Fruit fly (Drosophila melanogaster) whole organism, embryonic: ENCODE measurements around the gene Prat2.

Experiments used
- Ada2b ChIP-seq: fragments of 200-800 bp; sonication (Bioruptor generic); IDR thresholded peaks from 2 replicates; pipeline ENCODE4 v1.3.6; 2022; ENCODE audit warnings: missing biosample characterization, missing genetic modification characterization
- Adf1 ChIP-seq: fragments of 200-800 bp; sonication (Bioruptor generic); IDR thresholded peaks from 2 replicates; pipeline ENCODE4 v1.3.6; 2022; ENCODE audit warnings: missing biosample characterization, missing genetic modification characterization
- B-H2 ChIP-seq: fragments of 200-800 bp; sonication (Bioruptor generic); optimal IDR thresholded peaks from 2 replicates; lab custom pipeline; 2018; ENCODE audit warnings: missing biosample characterization, mild to moderate bottlenecking, missing genetic modification characterization
- C15 ChIP-seq: fragments of 200-800 bp; sonication (Bioruptor generic); IDR thresholded peaks from 3 replicates; pipeline ENCODE4 v1.3.6; 2022; ENCODE audit warnings: missing biosample characterization, missing genetic modification characterization
- CG11560 ChIP-seq: fragments of 200-800 bp; sonication (Bioruptor generic); IDR thresholded peaks from 3 replicates; pipeline ENCODE4 v1.3.6; 2022; ENCODE audit warnings: missing biosample characterization, missing genetic modification characterization
- CG12071 ChIP-seq: fragments of 200-800 bp; sonication (Bioruptor generic); optimal IDR thresholded peaks from 3 replicates; lab custom pipeline; 2018; ENCODE audit warnings: missing biosample characterization, mild to moderate bottlenecking, missing genetic modification characterization
- CG12391 ChIP-seq: fragments of 200-800 bp; sonication (Bioruptor generic); optimal IDR thresholded peaks from 3 replicates; lab custom pipeline; 2018; ENCODE audit warnings: missing biosample characterization, mild to moderate bottlenecking, missing genetic modification characterization, moderate library complexity
- CG12942 ChIP-seq: fragments of 200-800 bp; sonication (Bioruptor generic); optimal IDR thresholded peaks from 3 replicates; lab custom pipeline; 2016; ENCODE audit warnings: missing biosample characterization, missing genetic modification characterization
- CG14050 ChIP-seq: fragments of 200-800 bp; sonication (Bioruptor generic); IDR thresholded peaks from 3 replicates; pipeline ENCODE4 v1.3.6; 2022; ENCODE audit warnings: missing biosample characterization, missing genetic modification characterization
- CG17328 ChIP-seq: fragments of 200-800 bp; sonication (Bioruptor generic); IDR thresholded peaks from 2 replicates; pipeline ENCODE4 v1.3.6; 2022; ENCODE audit warnings: missing biosample characterization, missing genetic modification characterization
- CG17359 ChIP-seq: fragments of 200-800 bp; sonication (Bioruptor generic); optimal IDR thresholded peaks from 3 replicates; lab custom pipeline; 2018; ENCODE audit warnings: missing biosample characterization, mild to moderate bottlenecking, missing genetic modification characterization, moderate library complexity
- CG18764 ChIP-seq: fragments of 200-800 bp; sonication (Bioruptor generic); optimal IDR thresholded peaks from 3 replicates; lab custom pipeline; 2016; ENCODE audit warnings: missing biosample characterization, missing genetic modification characterization
- CG2199 ChIP-seq: fragments of 200-800 bp; sonication (Bioruptor generic); IDR thresholded peaks from 3 replicates; pipeline ENCODE4 v1.3.6; 2022; ENCODE audit warnings: missing biosample characterization, missing genetic modification characterization
- CG3995 ChIP-seq: fragments of 200-800 bp; sonication (Bioruptor generic); optimal IDR thresholded peaks from 3 replicates; lab custom pipeline; 2016; ENCODE audit warnings: missing biosample characterization, missing genetic modification characterization
- CG42726 ChIP-seq: fragments of 200-800 bp; sonication (Bioruptor generic); IDR thresholded peaks from 2 replicates; pipeline ENCODE4 v1.3.6; 2022; ENCODE audit warnings: missing biosample characterization, missing genetic modification characterization; ENCODE audit not compliant: partially characterized antibody
- CG9876 ChIP-seq: fragments of 200-800 bp; sonication (Bioruptor generic); optimal IDR thresholded peaks from 2 replicates; lab custom pipeline; 2016; ENCODE audit warnings: missing biosample characterization, missing genetic modification characterization
- Dek ChIP-seq: fragments of 200-800 bp; sonication (Bioruptor generic); optimal IDR thresholded peaks from 3 replicates; lab custom pipeline; 2019; ENCODE audit warnings: missing biosample characterization, mild to moderate bottlenecking, missing genetic modification characterization, moderate library complexity
- Doc2 ChIP-seq: fragments of 200-800 bp; sonication (Bioruptor generic); IDR thresholded peaks from 2 replicates; pipeline ENCODE4 v1.3.6; 2022; ENCODE audit warnings: missing biosample characterization, missing genetic modification characterization
- Doc3 ChIP-seq: fragments of 200-800 bp; sonication (Bioruptor generic); IDR thresholded peaks from 3 replicates; pipeline ENCODE4 v1.3.6; 2022; ENCODE audit warnings: missing biosample characterization, missing genetic modification characterization; ENCODE audit not compliant: partially characterized antibody
- H15 ChIP-seq: fragments of 200-800 bp; sonication (Bioruptor generic); IDR thresholded peaks from 3 replicates; pipeline ENCODE4 v1.3.6; 2022; ENCODE audit warnings: missing biosample characterization, missing genetic modification characterization
- H2.0 ChIP-seq: fragments of 200-800 bp; sonication (Bioruptor generic); IDR thresholded peaks from 2 replicates; pipeline ENCODE4 v1.3.6; 2022; ENCODE audit warnings: missing biosample characterization, missing genetic modification characterization
- HHEX ChIP-seq: fragments of 200-800 bp; sonication (Bioruptor generic); optimal IDR thresholded peaks from 3 replicates; lab custom pipeline; 2017; ENCODE audit warnings: missing biosample characterization, mild to moderate bottlenecking, missing genetic modification characterization, missing genetic modification reagents
- HmgD ChIP-seq: fragments of 200-800 bp; sonication (Bioruptor generic); optimal IDR thresholded peaks from 3 replicates; lab custom pipeline; 2016; ENCODE audit warnings: missing biosample characterization, missing genetic modification characterization
- MESR4 ChIP-seq: fragments of 200-800 bp; sonication (Bioruptor generic); optimal IDR thresholded peaks from 2 replicates; lab custom pipeline; 2018; ENCODE audit warnings: missing biosample characterization, mild to moderate bottlenecking, missing genetic modification characterization, moderate library complexity
- Mrtf ChIP-seq: fragments of 200-800 bp; sonication (Bioruptor generic); IDR thresholded peaks from 3 replicates; pipeline ENCODE4 v1.3.6; 2022; ENCODE audit warnings: missing biosample characterization, missing genetic modification characterization
- NFAT ChIP-seq: fragments of 200-800 bp; sonication (Bioruptor generic); IDR thresholded peaks from 2 replicates; pipeline ENCODE4 v1.3.6; 2022; ENCODE audit warnings: missing biosample characterization, missing genetic modification characterization
- Oaz ChIP-seq: fragments of 200-800 bp; sonication (Bioruptor generic); IDR thresholded peaks from 2 replicates; pipeline ENCODE4 v1.3.6; 2022; ENCODE audit warnings: missing biosample characterization, missing genetic modification characterization
- Spps ChIP-seq: fragments of 200-800 bp; sonication (Bioruptor generic); optimal IDR thresholded peaks from 2 replicates; lab custom pipeline; 2018; ENCODE audit warnings: missing biosample characterization, mild to moderate bottlenecking, missing genetic modification characterization
- Taf1 ChIP-seq: fragments of 200-800 bp; sonication (Bioruptor generic); IDR thresholded peaks from 2 replicates; pipeline ENCODE4 v1.3.6; 2022; ENCODE audit warnings: missing biosample characterization, missing genetic modification characterization
- Trl ChIP-seq, 3 experiments: fragments of >200 bp in 2 of 3; fragments of 200-800 bp in 1 of 3; sonication (Bioruptor generic) in 1 of 3; optimal IDR thresholded peaks; 2 replicates in 1 of 3; 3 replicates in 2 of 3; lab custom pipeline; 2016 to 2017; ENCODE audit warnings: missing biosample characterization in 1 of 3, missing genetic modification characterization in 1 of 3
- ap ChIP-seq: fragments of 200-800 bp; sonication (Bioruptor generic); IDR thresholded peaks from 2 replicates; pipeline ENCODE4 v1.3.6; 2022; ENCODE audit warnings: missing biosample characterization, missing genetic modification characterization
- az2 ChIP-seq: fragments of 200-800 bp; sonication (Bioruptor generic); optimal IDR thresholded peaks from 3 replicates; lab custom pipeline; 2016; ENCODE audit warnings: missing biosample characterization, missing genetic modification characterization
- caup ChIP-seq: fragments of 200-800 bp; sonication (Bioruptor generic); optimal IDR thresholded peaks from 3 replicates; lab custom pipeline; 2017; ENCODE audit warnings: missing biosample characterization, mild to moderate bottlenecking, missing genetic modification characterization, moderate library complexity; ENCODE audit not compliant: severe bottlenecking
- chm ChIP-seq: fragments of 200-800 bp; sonication (Bioruptor generic); IDR thresholded peaks from 2 replicates; pipeline ENCODE4 v1.3.6; 2022; ENCODE audit warnings: missing biosample characterization, missing genetic modification characterization
- chn ChIP-seq: fragments of 200-800 bp; sonication (Bioruptor generic); optimal IDR thresholded peaks from 2 replicates; lab custom pipeline; 2016; ENCODE audit warnings: missing biosample characterization, missing genetic modification characterization
- eve ChIP-seq, 2 experiments: fragments of >200 bp; optimal IDR thresholded peaks; 2 replicates each; lab custom pipeline; 2017; ENCODE audit warnings: missing biosample characterization in 2 of 2, missing genetic modification characterization in 2 of 2
- fd102C ChIP-seq: fragments of 200-800 bp; sonication (Bioruptor generic); optimal IDR thresholded peaks from 2 replicates; lab custom pipeline; 2018; ENCODE audit warnings: missing biosample characterization, mild to moderate bottlenecking, missing genetic modification characterization, moderate library complexity
- fd96Cb ChIP-seq: fragments of 200-800 bp; sonication (Bioruptor generic); optimal IDR thresholded peaks from 2 replicates; lab custom pipeline; 2018; ENCODE audit warnings: missing biosample characterization, mild to moderate bottlenecking, missing genetic modification characterization, moderate library complexity
- ftz-f1 ChIP-seq: fragments of 200-800 bp; sonication (Bioruptor generic); optimal IDR thresholded peaks from 2 replicates; lab custom pipeline; 2016; ENCODE audit warnings: missing biosample characterization, missing genetic modification characterization
- gce ChIP-seq: fragments of 200-800 bp; sonication (Bioruptor generic); IDR thresholded peaks from 3 replicates; pipeline ENCODE4 v1.3.6; 2022; ENCODE audit warnings: missing biosample characterization, missing genetic modification characterization
- hb ChIP-seq: fragments of 200-800 bp; sonication (Bioruptor generic); IDR thresholded peaks from 3 replicates; pipeline ENCODE4 v1.3.6; 2022; ENCODE audit warnings: missing biosample characterization, missing genetic modification characterization; ENCODE audit not compliant: partially characterized antibody
- insv ChIP-seq, 2 experiments: fragments of 200-800 bp; sonication (Bioruptor generic); optimal IDR thresholded peaks; 3 replicates each; lab custom pipeline; 2016 to 2018; ENCODE audit warnings: missing biosample characterization in 2 of 2, missing genetic modification characterization in 2 of 2
- kah ChIP-seq: fragments of 200-800 bp; sonication (Bioruptor generic); optimal IDR thresholded peaks from 2 replicates; lab custom pipeline; 2018; ENCODE audit warnings: missing biosample characterization, mild to moderate bottlenecking, missing genetic modification characterization
- kni ChIP-seq: fragments of 200-800 bp; sonication (Bioruptor generic); optimal IDR thresholded peaks from 3 replicates; lab custom pipeline; 2017; ENCODE audit warnings: mild to moderate bottlenecking, missing biosample characterization, missing genetic modification reagents, missing genetic modification characterization
- nom ChIP-seq: fragments of 200-800 bp; sonication (Bioruptor generic); optimal IDR thresholded peaks from 2 replicates; lab custom pipeline; 2017; ENCODE audit warnings: missing biosample characterization, missing genetic modification characterization, mild to moderate bottlenecking, moderate library complexity, missing genetic modification reagents
- pfk ChIP-seq: fragments of 200-800 bp; sonication (Bioruptor generic); optimal IDR thresholded peaks from 2 replicates; lab custom pipeline; 2018; ENCODE audit warnings: missing biosample characterization, mild to moderate bottlenecking, missing genetic modification characterization, moderate library complexity
- phol ChIP-seq: fragments of 200-800 bp; sonication (Bioruptor generic); optimal IDR thresholded peaks from 3 replicates; lab custom pipeline; 2018; ENCODE audit warnings: missing biosample characterization, mild to moderate bottlenecking, missing genetic modification characterization, moderate library complexity
- run ChIP-seq: fragments of 200-800 bp; sonication (Bioruptor generic); optimal IDR thresholded peaks from 3 replicates; lab custom pipeline; 2018; ENCODE audit warnings: missing biosample characterization, mild to moderate bottlenecking, missing genetic modification characterization
- scrt ChIP-seq: fragments of 200-800 bp; sonication (Bioruptor generic); optimal IDR thresholded peaks from 2 replicates; lab custom pipeline; 2018; ENCODE audit warnings: missing biosample characterization, mild to moderate bottlenecking, missing genetic modification characterization, moderate library complexity
- stc ChIP-seq: fragments of 200-800 bp; sonication (Bioruptor generic); IDR thresholded peaks from 2 replicates; pipeline ENCODE4 v1.3.6; 2022; ENCODE audit warnings: missing biosample characterization, missing genetic modification characterization
- tgo ChIP-seq: fragments of 200-800 bp; sonication (Bioruptor generic); IDR thresholded peaks from 3 replicates; pipeline ENCODE4 v1.3.6; 2022; ENCODE audit warnings: missing biosample characterization, missing genetic modification characterization
- zfh1 ChIP-seq: fragments of 200-800 bp; sonication (Bioruptor generic); IDR thresholded peaks from 3 replicates; pipeline ENCODE4 v1.3.6; 2022; ENCODE audit warnings: missing biosample characterization, missing genetic modification characterization

Prat2 gene

dm6 chr3L:6943948-6944319 lies 29.3 kb upstream of the Prat2 start (continued):
- no peak for TF ChIP-seq nom (GFP tag; lab: Kevin White, UChicago)
- TF ChIP-seq CG18764: no peak
- no peak for TF ChIP-seq phol (tag; lab: Kevin White, UChicago)
- TF ChIP-seq ap (GFP tag; lab: Robert Waterston, UW): no peak
- TF ChIP-seq Doc3 (GFP tag; lab: Robert Waterston, UW): no peak
- TF ChIP-seq pfk (GFP tag; lab: Kevin White, UChicago): no peak
- no peak for TF ChIP-seq Taf1
- TF ChIP-seq B-H2: no peak
- no peak for TF ChIP-seq HmgD (GFP tag; lab: Kevin White, UChicago)
- TF ChIP-seq fd102C (GFP tag; lab: Kevin White, UChicago): no peak
- TF ChIP-seq scrt (GFP tag; lab: Kevin White, UChicago): no peak
- TF ChIP-seq Adf1: no peak
- no peak for TF ChIP-seq H2.0 (GFP tag; lab: Robert Waterston, UW)
- TF ChIP-seq tgo (GFP tag; lab: Robert Waterston, UW): no peak
- TF ChIP-seq az2: no peak
- no peak for TF ChIP-seq Mrtf (GFP tag; lab: Robert Waterston, UW)
- TF ChIP-seq hb: no peak
- TF ChIP-seq CG9876 (GFP tag; lab: Kevin White, UChicago): no peak
- TF ChIP-seq H15 (GFP tag; lab: Robert Waterston, UW): no peak
- TF ChIP-seq CG11560: no peak
- no peak for TF ChIP-seq C15 (GFP tag; lab: Robert Waterston, UW)
- TF ChIP-seq zfh1: no peak
- no peak for TF ChIP-seq CG17359
- TF ChIP-seq chm: no peak
- no peak for TF ChIP-seq CG3995 (GFP tag; lab: Kevin White, UChicago)
- TF ChIP-seq Spps (tag; lab: Kevin White, UChicago): no peak
- no peak for TF ChIP-seq MESR4 (GFP tag; lab: Kevin White, UChicago)
- no peak for TF ChIP-seq Ada2b
- peak in 1 of 2 experiments; percentile 27 for TF ChIP-seq eve (GFP tag; optimal IDR thresholded peaks at IDR 0.05; lab: Kevin White, UChicago)
- peak; percentile 9 for TF ChIP-seq CG12391 (tag; lab: Kevin White, UChicago)
- TF ChIP-seq Oaz (GFP tag; lab: Robert Waterston, UW): no peak
- TF ChIP-seq CG12942 (GFP tag; lab: Kevin White, UChicago): no peak
- TF ChIP-seq run (tag; lab: Kevin White, UChicago): no peak
- TF ChIP-seq CG42726 (GFP tag; lab: Robert Waterston, UW): no peak
- TF ChIP-seq stc (GFP tag; lab: Robert Waterston, UW): no peak
- no peak for TF ChIP-seq CG17328
- no peak for TF ChIP-seq NFAT (GFP tag; lab: Robert Waterston, UW)
- no peak for TF ChIP-seq kah (GFP tag; lab: Kevin White, UChicago)
- no peak for TF ChIP-seq fd96Cb
- TF ChIP-seq caup (GFP tag; lab: Kevin White, UChicago): no peak
- TF ChIP-seq ftz-f1 (GFP tag; lab: Kevin White, UChicago): no peak
- no peak for TF ChIP-seq CG14050 (GFP tag; lab: Robert Waterston, UW)
- no peak for TF ChIP-seq Trl (optimal IDR thresholded peaks at IDR 0.05; lab: Kevin White, UChicago)
- no peak for TF ChIP-seq Trl (GFP tag; optimal IDR thresholded peaks at IDR 0.05; lab: Kevin White, UChicago)
- TF ChIP-seq CG12071 (GFP tag; lab: Kevin White, UChicago): no peak
- no peak for TF ChIP-seq kni (GFP tag; lab: Kevin White, UChicago)
- no peak for TF ChIP-seq HHEX
- TF ChIP-seq CG2199 (GFP tag; lab: Robert Waterston, UW): no peak
- no peak for TF ChIP-seq gce
- TF ChIP-seq Dek (tag; lab: Kevin White, UChicago): no peak
- no peak for TF ChIP-seq insv (GFP tag; optimal IDR thresholded peaks at IDR 0.05; lab: Kevin White, UChicago)
- TF ChIP-seq chn (GFP tag; lab: Kevin White, UChicago): no peak
- TF ChIP-seq Doc2 (GFP tag; lab: Robert Waterston, UW): no peak
